Fruit fly (Drosophila melanogaster): Measurements from ENCODE around the gene Cyp313a4.

The Cyp313a4 gene

DNA sequence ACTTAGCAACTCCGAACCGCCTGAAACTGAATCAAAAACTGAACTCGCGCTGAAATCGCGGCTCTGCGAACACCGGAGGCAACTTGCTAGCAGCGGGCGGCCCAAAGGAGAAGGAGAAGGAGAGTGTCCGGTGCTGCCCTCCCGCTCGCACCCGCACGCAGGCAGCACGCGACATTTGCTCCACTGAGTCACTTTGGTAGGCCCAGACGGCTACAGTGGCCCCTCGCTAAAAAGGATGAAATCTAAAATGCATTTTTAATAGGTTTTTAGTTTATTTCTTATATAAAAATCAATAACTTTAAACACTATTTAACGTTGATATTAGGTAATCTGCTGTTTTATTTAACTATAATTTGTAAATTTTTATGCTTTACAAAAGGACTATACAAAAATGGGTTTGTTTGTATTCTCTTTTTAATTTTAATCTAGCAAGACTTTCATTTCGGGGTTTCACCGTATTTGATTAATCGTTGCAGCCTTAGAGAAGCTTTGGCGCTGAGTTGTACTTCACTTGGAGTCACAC is 41.3 kb upstream of the Cyp313a4 start, which contains the start of gene Men (continued):
- TF ChIP-seq topi (GFP tag; optimal IDR thresholded peaks at IDR 0.05) (peak; percentile 59), Lpt (GFP tag; optimal IDR thresholded peaks at IDR 0.05) (peak; percentile 49), Eip93F (GFP tag; optimal IDR thresholded peaks at IDR 0.05) (no peak), CG15336 (GFP tag; IDR thresholded peaks at IDR 0.05) (peak; percentile 83), CG11762 (GFP tag; optimal IDR thresholded peaks at IDR 0.05; ENCODE audit: insufficient read depth) (peak; percentile 47), Eip75B (GFP tag; optimal IDR thresholded peaks at IDR 0.05) (peak; percentile 27), CG10631 (GFP tag; optimal IDR thresholded peaks at IDR 0.05) (peak; percentile 32), Eip78C (GFP tag) (peak; percentile 85), CG11902 (GFP tag; optimal IDR thresholded peaks at IDR 0.05) (peak; percentile 24), CG4318 (GFP tag; optimal IDR thresholded peaks at IDR 0.05) (peak; percentile 56), OdsH (GFP tag; optimal IDR thresholded peaks at IDR 0.05) (peak; percentile 52), CG1621 (tag; optimal IDR thresholded peaks at IDR 0.05) (peak; percentile 7), fd85E (GFP tag; optimal IDR thresholded peaks at IDR 0.05) (no peak), CG8319 (GFP tag; optimal IDR thresholded peaks at IDR 0.05) (no peak), CG10669 (GFP tag; optimal IDR thresholded peaks at IDR 0.05) (no peak), fkh (GFP tag; optimal IDR thresholded peaks at IDR 0.05) (no peak), CG6276 (GFP tag; optimal IDR thresholded peaks at IDR 0.05) (peak; percentile 59), CG8632 (GFP tag; optimal IDR thresholded peaks at IDR 0.05) (peak; percentile 53), CG11294 (GFP tag; IDR thresholded peaks at IDR 0.05) (peak; percentile 61; the same call in 1 of the 2 replicates), CG32006 (GFP tag; optimal IDR thresholded peaks at IDR 0.05) (peak; percentile 73), CG8119 (GFP tag; IDR thresholded peaks at IDR 0.05) (peak; percentile 78), Ets21C (GFP tag; optimal IDR thresholded peaks at IDR 0.05) (no peak), ss (GFP tag; optimal IDR thresholded peaks at IDR 0.05) (peak; percentile 48 to 56), Sox15 (GFP tag; optimal IDR thresholded peaks at IDR 0.05) (no peak), CG3032 (tag; optimal IDR thresholded peaks at IDR 0.05) (peak; percentile 71), CG34406 (GFP tag; optimal IDR thresholded peaks at IDR 0.05) (peak; percentile 59), svp (GFP tag) (peak; percentile 73)

DNA sequence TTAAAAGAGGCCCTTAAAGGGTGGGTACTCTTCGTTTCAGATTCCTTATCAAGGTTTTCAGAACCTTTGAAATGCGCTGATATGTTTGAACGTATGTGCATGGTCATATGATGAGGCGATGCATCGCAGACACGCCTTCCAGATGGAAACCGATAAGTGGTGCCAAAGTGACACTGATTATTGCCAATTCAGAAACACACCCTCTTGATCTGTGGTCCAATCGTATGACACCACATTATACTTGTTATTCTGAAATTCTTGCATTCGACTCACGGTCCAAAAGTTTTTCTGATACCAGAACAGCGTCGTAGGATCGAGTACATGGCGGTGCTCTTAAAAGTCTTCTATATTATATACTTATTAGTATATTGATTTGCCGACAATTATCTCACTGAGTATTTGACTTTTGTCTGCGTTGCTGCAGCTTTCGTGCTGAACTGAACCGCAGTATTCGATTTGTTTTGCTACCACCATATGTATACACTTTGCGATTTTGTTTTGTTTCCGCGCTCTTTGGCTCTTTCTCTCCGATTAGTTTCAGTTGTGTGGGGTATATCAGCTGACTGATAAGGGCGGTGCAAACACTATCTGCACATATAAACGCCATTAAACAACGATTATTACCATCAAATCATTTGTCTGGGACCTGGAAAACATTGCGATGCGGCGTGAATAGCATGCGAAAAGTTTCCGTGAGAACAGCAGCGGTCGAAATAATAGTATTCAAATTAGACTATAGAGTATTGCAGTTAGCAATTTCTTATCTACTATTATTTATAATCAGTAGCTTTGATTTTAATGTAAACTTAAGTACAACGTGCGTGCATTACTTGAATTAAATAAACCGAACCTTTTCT is 39.4 kb upstream of the Cyp313a4 start:
- TF ChIP-seq svp (GFP tag) (peak; percentile 96), CG10669 (GFP tag; optimal IDR thresholded peaks at IDR 0.05) (no peak), topi (GFP tag; optimal IDR thresholded peaks at IDR 0.05) (no peak), fkh (GFP tag; optimal IDR thresholded peaks at IDR 0.05) (no peak), CG8119 (GFP tag; IDR thresholded peaks at IDR 0.05) (no peak), Ets96B (tag; optimal IDR thresholded peaks at IDR 0.05) (peak; percentile 26), CG6163 (GFP tag; IDR thresholded peaks at IDR 0.05) (peak; percentile 51; the same call in 1 of the 3 replicates), CG3032 (tag; optimal IDR thresholded peaks at IDR 0.05) (no peak), Hr39 (GFP tag; optimal IDR thresholded peaks at IDR 0.05) (no peak), fd59A (GFP tag; optimal IDR thresholded peaks at IDR 0.05) (no peak), Ets21C (GFP tag; optimal IDR thresholded peaks at IDR 0.05) (no peak), Eip78C (GFP tag) (peak; percentile 79), CG8632 (GFP tag; optimal IDR thresholded peaks at IDR 0.05) (no peak), CG15336 (GFP tag; IDR thresholded peaks at IDR 0.05) (0 out of 2 replicates have a peak, but pooled peaks have one; percentile 31), CG11762 (GFP tag; optimal IDR thresholded peaks at IDR 0.05; ENCODE audit: insufficient read depth) (no peak), OdsH (GFP tag; optimal IDR thresholded peaks at IDR 0.05) (no peak), cyc (GFP tag; optimal IDR thresholded peaks at IDR 0.05) (no peak), Lpt (GFP tag; optimal IDR thresholded peaks at IDR 0.05) (no peak), dac (GFP tag; optimal IDR thresholded peaks at IDR 0.05) (no peak), Eip93F (GFP tag; optimal IDR thresholded peaks at IDR 0.05) (no peak), ss (GFP tag; optimal IDR thresholded peaks at IDR 0.05) (no peak), Eip75B (GFP tag; optimal IDR thresholded peaks at IDR 0.05) (no peak), Sox14 (GFP tag; optimal IDR thresholded peaks at IDR 0.05) (no peak), CG9139 (GFP tag; optimal IDR thresholded peaks at IDR 0.05) (no peak), CG8319 (GFP tag; optimal IDR thresholded peaks at IDR 0.05) (no peak), CG32006 (GFP tag; optimal IDR thresholded peaks at IDR 0.05) (peak; percentile 7), Blimp-1 (GFP tag; optimal IDR thresholded peaks at IDR 0.05) (no peak), CG16779 (tag; optimal IDR thresholded peaks at IDR 0.05) (no peak), CG31627 (GFP tag; optimal IDR thresholded peaks at IDR 0.05) (no peak), Sox15 (GFP tag; optimal IDR thresholded peaks at IDR 0.05) (no peak), Met (GFP tag; optimal IDR thresholded peaks at IDR 0.05) (no peak), fd85E (GFP tag; optimal IDR thresholded peaks at IDR 0.05) (no peak), CG3919 (GFP tag; optimal IDR thresholded peaks at IDR 0.05) (no peak), acj6 (GFP tag; optimal IDR thresholded peaks at IDR 0.05) (no peak), Hr4 (GFP tag; optimal IDR thresholded peaks at IDR 0.05) (peak; percentile 14), salr (GFP tag; optimal IDR thresholded peaks at IDR 0.05) (peak in 1 of 2 experiments; percentile 13), net (GFP tag; optimal IDR thresholded peaks at IDR 0.05) (no peak), CG34406 (GFP tag; optimal IDR thresholded peaks at IDR 0.05) (peak; percentile 24), CG1621 (tag; optimal IDR thresholded peaks at IDR 0.05) (no peak)

All from whole organism, prepupa.